Fruit fly (Drosophila melanogaster): ENCODE data around the gene Pep.
A peak's percentile ranks its signal among the peaks of the same experiment; 100 is the strongest.

The Pep gene

dm6 chr3L:17644906-17645244 lies at the start of gene Pep:
Gene Pep, minus strand, starts transcription at chr3L:17645036.
- no peak for TF ChIP-seq noc (tag; optimal IDR thresholded peaks at IDR 0.05)

- TF ChIP-seq noc (tag; optimal IDR thresholded peaks at IDR 0.05): no peak
Measured at dm6 chr3L:17689579-17690191, 44.8 kb upstream of the Pep start, which contains the start of gene Ccn. Gene Ccn, plus strand, starts transcription at chr3L:17690015.

dm6 chr3L:17671768-17672167 lies 26.9 kb upstream of the Pep start:
- TF ChIP-seq noc (tag; optimal IDR thresholded peaks at IDR 0.05): no peak

- no peak for TF ChIP-seq noc (tag; optimal IDR thresholded peaks at IDR 0.05)
Measured at dm6 chr3L:17671322-17671721, 26.5 kb upstream of the Pep start, which contains the start of gene CG34251. Gene CG34251, plus strand, starts transcription at chr3L:17671622.

- no peak for TF ChIP-seq noc (tag; optimal IDR thresholded peaks at IDR 0.05)
Measured at dm6 chr3L:17668945-17669779, 24.3 kb upstream of the Pep start, which contains the start of gene Crtc. Gene Crtc, minus strand, starts transcription at chr3L:17669234.

- TF ChIP-seq noc (tag; optimal IDR thresholded peaks at IDR 0.05): no peak
Measured at dm6 chr3L:17668386-17668944, 23.6 kb upstream of the Pep start.

dm6 chr3L:17667642-17668362 lies 23.0 kb upstream of the Pep start:
- no peak for TF ChIP-seq noc (tag; optimal IDR thresholded peaks at IDR 0.05)

- peak; percentile 80 for TF ChIP-seq noc (tag; optimal IDR thresholded peaks at IDR 0.05)
Measured at dm6 chr3L:17665084-17665576, 20.3 kb upstream of the Pep start.

dm6 chr3L:17663647-17664046 lies 18.8 kb upstream of the Pep start:
- TF ChIP-seq noc (tag; optimal IDR thresholded peaks at IDR 0.05): no peak

dm6 chr3L:17659268-17659589 lies 14.4 kb upstream of the Pep start:
- TF ChIP-seq noc (tag; optimal IDR thresholded peaks at IDR 0.05): peak; percentile 34

dm6 chr3L:17658423-17659267 lies 13.8 kb upstream of the Pep start:
- peak; percentile 95 for TF ChIP-seq noc (tag; optimal IDR thresholded peaks at IDR 0.05)

dm6 chr3L:17657728-17658379 lies 13.0 kb upstream of the Pep start:
- peak; percentile 26 for TF ChIP-seq noc (tag; optimal IDR thresholded peaks at IDR 0.05)

dm6 chr3L:17656716-17657395 lies 12.0 kb upstream of the Pep start:
- no peak for TF ChIP-seq noc (tag; optimal IDR thresholded peaks at IDR 0.05)

dm6 chr3L:17655837-17656308 lies 11.0 kb upstream of the Pep start:
- TF ChIP-seq noc (tag; optimal IDR thresholded peaks at IDR 0.05): peak; percentile 67
